Worm (Caenorhabditis elegans): Measurements from ENCODE around the gene srt-50.

The srt-50 gene

DNA sequence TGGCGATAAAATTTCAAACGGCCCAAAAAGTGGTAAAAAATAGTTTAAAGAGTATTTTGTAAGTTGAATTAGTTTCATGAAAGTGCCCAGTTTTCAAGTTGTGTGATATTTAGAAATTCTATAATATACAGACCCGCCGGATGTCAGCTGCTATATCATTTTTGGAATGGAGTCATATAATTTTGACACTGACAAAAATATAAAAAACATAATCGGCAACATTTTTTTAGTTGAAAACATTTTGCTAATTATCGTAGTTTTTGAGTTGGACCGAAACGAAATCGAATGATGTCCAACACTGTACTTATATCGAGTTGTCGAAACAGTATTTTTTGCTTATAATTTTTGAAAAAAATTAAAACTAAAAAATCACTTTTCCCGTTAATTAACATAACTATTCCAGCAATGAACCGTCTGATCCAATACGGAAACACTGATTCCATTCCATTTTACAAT lies 28.8 kb downstream of the srt-50 start, which contains the start of gene srt-44:
Gene srt-44, plus strand, starts transcription at position 406 of the 456 bp plus-strand sequence.
- TF ChIP-seq ztf-11 (tag; optimal IDR thresholded peaks at IDR 0.05) (no peak), spr-1 (tag; optimal IDR thresholded peaks at IDR 0.05) (no peak)

DNA sequence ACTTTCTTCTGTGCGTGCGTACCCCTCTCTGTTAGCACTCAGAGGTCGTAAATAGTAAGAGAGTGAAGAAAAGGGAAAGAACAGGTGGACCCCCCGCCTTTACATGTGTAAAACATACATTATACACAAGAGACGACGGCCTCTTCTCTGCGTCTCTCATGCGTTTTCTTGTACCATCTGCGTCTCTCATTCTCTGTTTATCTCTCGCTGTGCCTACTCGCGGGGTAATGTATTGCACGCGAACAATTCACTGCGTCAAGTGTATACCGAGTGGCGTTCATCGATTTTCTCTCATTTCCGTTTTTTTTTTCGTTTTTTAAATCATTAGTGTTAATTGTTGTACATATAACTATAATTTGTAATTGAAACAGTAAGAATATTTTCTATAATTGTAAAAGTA lies 32.7 kb downstream of the srt-50 start:
- TF ChIP-seq snpc-1.2 (GFP tag; IDR thresholded peaks at IDR 0.05) (peak; percentile 79), unc-62 (GFP tag; optimal IDR thresholded peaks at IDR 0.05 in 1 of 2) (no peak), unc-62 (tag; optimal IDR thresholded peaks at IDR 0.05) (no peak), lin-13 (GFP tag; optimal IDR thresholded peaks at IDR 0.05) (peak; percentile 71), T26A8.4 (GFP tag; IDR thresholded peaks at IDR 0.05) (no peak)

DNA sequence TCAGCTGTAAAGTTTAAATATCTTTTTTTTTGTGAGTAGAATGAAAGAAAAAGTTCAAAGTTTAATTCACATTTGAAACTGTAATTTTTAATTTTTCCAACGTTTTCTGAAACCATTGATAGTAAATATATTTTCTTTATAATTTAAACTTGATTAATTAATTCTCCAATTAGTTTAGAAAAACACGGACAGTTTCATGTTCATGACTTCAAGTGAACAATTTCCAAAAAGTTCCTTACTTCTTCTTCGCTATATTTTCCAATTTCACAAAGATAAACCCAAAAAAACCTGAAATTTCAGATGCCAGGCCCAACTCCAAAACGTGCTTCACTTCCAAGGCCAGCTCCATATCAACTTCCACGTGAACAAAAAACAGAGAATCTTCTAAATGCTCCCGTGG lies 34.0 kb downstream of the srt-50 start, which contains the start of gene M199.2:
Gene M199.2, plus strand, starts transcription at position 301 of the 400 bp plus-strand sequence.
- no peak for TF ChIP-seq ama-1 (optimal IDR thresholded peaks at IDR 0.05)
- no peak for TF ChIP-seq egl-43 (GFP tag; IDR thresholded peaks at IDR 0.05)
- TF ChIP-seq zag-1 (tag; optimal IDR thresholded peaks at IDR 0.05): no peak
- TF ChIP-seq snpc-4 (tag; optimal IDR thresholded peaks at IDR 0.05): no peak
- TF ChIP-seq ceh-28 (tag; optimal IDR thresholded peaks at IDR 0.05): no peak
- no peak for TF ChIP-seq aly-2 (tag; optimal IDR thresholded peaks at IDR 0.05)
- TF ChIP-seq zip-11 (GFP tag; IDR thresholded peaks at IDR 0.05): no peak
- TF ChIP-seq unc-62 (GFP tag; optimal IDR thresholded peaks at IDR 0.05 in 1 of 2): peak in 1 of 2 experiments; percentile 73
- no peak for TF ChIP-seq unc-62 (tag; optimal IDR thresholded peaks at IDR 0.05)
- no peak for TF ChIP-seq saeg-2 (GFP tag; IDR thresholded peaks at IDR 0.05)
- peak; percentile 56 for TF ChIP-seq aha-1 (tag)
- no peak for TF ChIP-seq zfp-2 (tag; optimal IDR thresholded peaks at IDR 0.05)

DNA sequence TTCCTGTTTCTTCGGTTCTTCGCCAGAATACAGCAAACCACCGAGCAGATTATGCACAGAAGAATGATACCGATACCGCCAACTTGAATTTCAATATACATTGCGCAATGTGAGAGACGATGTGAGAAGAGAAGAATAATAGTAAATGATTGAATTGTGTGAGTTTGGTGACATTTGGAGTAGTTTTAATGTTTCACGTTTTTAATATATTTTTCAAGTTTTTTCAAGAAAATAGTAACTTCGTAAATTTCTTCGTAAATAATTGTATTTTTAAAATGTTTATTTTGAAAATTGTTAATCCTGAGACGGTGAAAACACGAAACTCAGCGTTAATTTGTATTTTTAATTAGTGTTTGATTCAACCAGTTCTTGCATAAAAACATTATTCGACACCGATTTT lies 38.6 kb downstream of the srt-50 start, which contains the start of gene M199.134:
Gene M199.134, minus strand, starts transcription at position 101 of the 400 bp plus-strand sequence.
- TF ChIP-seq ceh-32 (tag; optimal IDR thresholded peaks at IDR 0.05; ENCODE audit: poor library complexity) (no peak), unc-62 (GFP tag; optimal IDR thresholded peaks at IDR 0.05 in 1 of 2) (peak in 1 of 2 experiments; percentile 37), unc-62 (tag; optimal IDR thresholded peaks at IDR 0.05) (no peak), Y75B8A.6 (GFP tag; IDR thresholded peaks at IDR 0.05) (no peak), hif-1 (tag; optimal IDR thresholded peaks at IDR 0.05) (no peak), nhr-76 (tag; optimal IDR thresholded peaks at IDR 0.05) (no peak), Y48G9A.11 (GFP tag; IDR thresholded peaks at IDR 0.05) (no peak), R02D3.7 (tag; optimal IDR thresholded peaks at IDR 0.05) (no peak), hmg-1.1 (GFP tag; IDR thresholded peaks at IDR 0.05) (no peak)

DNA sequence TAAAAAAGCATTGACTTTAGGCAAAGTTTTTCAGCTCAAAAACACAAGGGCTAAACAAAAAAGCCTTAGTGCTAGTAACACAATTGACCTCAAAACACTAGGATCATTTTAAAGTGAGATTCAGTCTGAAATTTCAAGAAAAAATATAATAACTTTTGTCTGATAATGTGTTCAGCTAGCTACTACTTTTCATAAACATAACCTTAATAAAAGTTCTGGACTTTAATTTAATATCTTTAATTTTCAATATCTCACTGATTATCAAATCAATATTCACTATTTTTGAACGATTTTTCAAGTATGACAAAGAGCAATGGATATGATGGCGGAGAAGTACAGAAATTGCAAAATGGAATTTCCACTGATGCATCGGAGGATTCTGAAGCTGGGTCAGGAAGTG lies 39.8 kb downstream of the srt-50 start, which contains the start of gene M199.135:
Gene M199.135, plus strand, starts transcription at position 301 of the 400 bp plus-strand sequence.
- TF ChIP-seq F49E8.2 (tag; optimal IDR thresholded peaks at IDR 0.05; ENCODE audit: borderline replicate concordance): no peak
- TF ChIP-seq hif-1 (tag; optimal IDR thresholded peaks at IDR 0.05): no peak
- TF ChIP-seq ZK337.2 (GFP tag; IDR thresholded peaks at IDR 0.05): no peak
- no peak for TF ChIP-seq spr-1 (tag; optimal IDR thresholded peaks at IDR 0.05)
- no peak for TF ChIP-seq saeg-2 (GFP tag; IDR thresholded peaks at IDR 0.05)
- TF ChIP-seq nhr-10 (tag; optimal IDR thresholded peaks at IDR 0.05): no peak
- no peak for TF ChIP-seq pha-4 (GFP tag; IDR thresholded peaks at IDR 0.05)
- TF ChIP-seq pha-4 (tag; optimal IDR thresholded peaks at IDR 0.05): no peak
- no peak for TF ChIP-seq nhr-6 (tag; optimal IDR thresholded peaks at IDR 0.05)
- TF ChIP-seq nhr-77 (tag; optimal IDR thresholded peaks at IDR 0.05): no peak
- no peak for TF ChIP-seq F44E2.7 (GFP tag; IDR thresholded peaks at IDR 0.05)
- no peak for TF ChIP-seq nhr-11 (tag; optimal IDR thresholded peaks at IDR 0.05)
- no peak for TF ChIP-seq lsy-2 (tag; optimal IDR thresholded peaks at IDR 0.05)
- TF ChIP-seq ceh-62 (tag; optimal IDR thresholded peaks at IDR 0.05): no peak
- no peak for TF ChIP-seq fos-1 (tag; optimal IDR thresholded peaks at IDR 0.05)
- no peak for TF ChIP-seq unc-62 (GFP tag; optimal IDR thresholded peaks at IDR 0.05 in 1 of 2)
- TF ChIP-seq unc-62 (tag; optimal IDR thresholded peaks at IDR 0.05): no peak
- no peak for TF ChIP-seq nhr-41 (GFP tag; IDR thresholded peaks at IDR 0.05)
